Worm (Caenorhabditis elegans) whole organism, L1 larva: ENCODE data around the gene egl-4.

Experiments
- C16A3.4 ChIP-seq: fragments of 150-350 bp; optimal IDR thresholded peaks from 2 replicates; lab custom pipeline; 2014; ENCODE audit warnings: missing biosample characterization, missing genetic modification characterization
- C34B4.2 ChIP-seq: sonication (generic microtip); optimal IDR thresholded peaks from 2 replicates; lab custom pipeline; 2017; ENCODE audit warnings: mild to moderate bottlenecking, missing genetic modification characterization, missing compliant biosample characterization
- F16B12.6 ChIP-seq: fragments of 150-350 bp; optimal IDR thresholded peaks from 2 replicates; lab custom pipeline; 2014; ENCODE audit warnings: missing biosample characterization, missing genetic modification characterization
- aha-1 ChIP-seq: fragments of 150-350 bp; optimal IDR thresholded peaks from 2 replicates; lab custom pipeline; 2014; ENCODE audit warnings: missing biosample characterization, missing genetic modification characterization
- aly-2 ChIP-seq: fragments of 150-350 bp; optimal IDR thresholded peaks from 2 replicates; lab custom pipeline; 2014; ENCODE audit warnings: missing biosample characterization, missing genetic modification characterization
- blmp-1 ChIP-seq: fragments of 150-350 bp; optimal IDR thresholded peaks from 2 replicates; lab custom pipeline; 2014; ENCODE audit warnings: missing biosample characterization, missing genetic modification characterization
- ceh-8 ChIP-seq: fragments of 200-800 bp; sonication (Bioruptor generic); optimal IDR thresholded peaks from 2 replicates; lab custom pipeline; 2018; ENCODE audit warnings: mild to moderate bottlenecking, missing genetic modification characterization, moderate library complexity, missing compliant biosample characterization
- ceh-88 ChIP-seq: fragments of 200-800 bp; sonication (Bioruptor generic); IDR thresholded peaks from 2 replicates; pipeline ENCODE4 v1.3.6; 2022; ENCODE audit warnings: missing genetic modification characterization, missing compliant biosample characterization
- dsc-1 ChIP-seq: sonication (generic microtip); optimal IDR thresholded peaks from 2 replicates; lab custom pipeline; 2016; ENCODE audit warnings: mild to moderate bottlenecking, missing genetic modification characterization, missing compliant biosample characterization
- efl-1 ChIP-seq, 4 experiments: fragments of 150-350 bp; optimal IDR thresholded peaks in 3 of 4; peaks in 1 of 4; 1 replicate in 1 of 4; 2 replicates in 3 of 4; lab custom pipeline; 2014; ENCODE audit warnings: missing biosample characterization in 2 of 4, missing genetic modification characterization in 2 of 4, missing genetic modification reagents in 2 of 4
- efl-3 ChIP-seq: fragments of 200-800 bp; sonication (Bioruptor generic); optimal IDR thresholded peaks from 2 replicates; lab custom pipeline; 2018; ENCODE audit warnings: mild to moderate bottlenecking, missing genetic modification characterization, missing compliant biosample characterization
- egl-13 ChIP-seq: sonication (generic microtip); optimal IDR thresholded peaks from 2 replicates; lab custom pipeline; 2016; ENCODE audit warnings: missing genotype, missing genetic modification reagents, missing genetic modification characterization, missing compliant biosample characterization
- elt-2 ChIP-seq: sonication (generic microtip); optimal IDR thresholded peaks from 2 replicates; lab custom pipeline; 2016; ENCODE audit warnings: missing genetic modification characterization, mild to moderate bottlenecking, inconsistent platforms, missing compliant biosample characterization, missing genetic modification reagents
- elt-3 ChIP-seq, 6 experiments: fragments of 150-350 bp in 1 of 6; sonication (generic microtip); optimal IDR thresholded peaks; 2 replicates each; lab custom pipeline; 2017 to 2018; ENCODE audit warnings: missing biosample characterization in 6 of 6, missing genetic modification characterization in 6 of 6, inconsistent platforms in 1 of 6
- fkh-10 ChIP-seq: sonication (generic microtip); optimal IDR thresholded peaks from 2 replicates; lab custom pipeline; 2017; ENCODE audit warnings: missing biosample characterization, missing genetic modification reagents, missing genetic modification characterization
- grh-1 ChIP-seq: fragments of 200-800 bp; sonication (Bioruptor generic); IDR thresholded peaks from 2 replicates; pipeline ENCODE4 v1.3.6; 2022; ENCODE audit warnings: missing genetic modification reagents, missing genetic modification characterization, missing compliant biosample characterization
- jun-1 ChIP-seq: fragments of 150-350 bp; optimal IDR thresholded peaks from 2 replicates; lab custom pipeline; 2014; ENCODE audit warnings: missing biosample characterization, missing genetic modification reagents, missing genetic modification characterization
- lin-13 ChIP-seq: fragments of 150-350 bp; optimal IDR thresholded peaks from 2 replicates; lab custom pipeline; 2014; ENCODE audit warnings: missing biosample characterization, missing genetic modification reagents, missing genetic modification characterization
- lin-14 ChIP-seq: fragments of 200-800 bp; sonication (Bioruptor generic); optimal IDR thresholded peaks from 2 replicates; lab custom pipeline; 2018; ENCODE audit warnings: mild to moderate bottlenecking, missing genetic modification characterization, moderate library complexity, missing compliant biosample characterization
- lin-35 ChIP-seq, 2 experiments: fragments of 150-350 bp; optimal IDR thresholded peaks; 2 replicates each; lab custom pipeline; 2014; ENCODE audit warnings: missing biosample characterization in 2 of 2, missing genetic modification characterization in 2 of 2, missing genetic modification reagents in 2 of 2
- lin-39 ChIP-seq: fragments of 150-350 bp; optimal IDR thresholded peaks from 2 replicates; lab custom pipeline; 2014; ENCODE audit warnings: missing biosample characterization, missing genetic modification reagents, missing genetic modification characterization
- lir-3 ChIP-seq: sonication (generic microtip); optimal IDR thresholded peaks from 2 replicates; lab custom pipeline; 2016; ENCODE audit warnings: mild to moderate bottlenecking, missing genetic modification characterization, moderate library complexity, missing compliant biosample characterization; ENCODE audit not compliant: poor library complexity
- mab-9 ChIP-seq: fragments of 200-800 bp; sonication (Bioruptor generic); IDR thresholded peaks from 2 replicates; pipeline ENCODE4 v1.3.6; 2022; ENCODE audit warnings: missing genetic modification reagents, missing genetic modification characterization, missing compliant biosample characterization
- mdl-1 ChIP-seq, 2 experiments: fragments of 150-350 bp; optimal IDR thresholded peaks; 2 replicates each; lab custom pipeline; 2014 to 2017; ENCODE audit warnings: missing biosample characterization in 2 of 2, missing genetic modification characterization in 2 of 2, inconsistent platforms in 1 of 2
- mef-2 ChIP-seq: fragments of 150-350 bp; optimal IDR thresholded peaks from 2 replicates; lab custom pipeline; 2014; ENCODE audit warnings: missing biosample characterization, missing genetic modification characterization
- nhr-11 ChIP-seq: fragments of 150-350 bp; optimal IDR thresholded peaks from 2 replicates; lab custom pipeline; 2014; ENCODE audit warnings: missing biosample characterization, missing genetic modification characterization
- nhr-19 ChIP-seq: fragments of 200-800 bp; sonication (Bioruptor generic); conservative IDR thresholded peaks from 2 replicates; pipeline ENCODE4 v1.3.6; 2022; ENCODE audit warnings: missing genetic modification characterization, missing compliant biosample characterization
- nhr-20 ChIP-seq: sonication (generic microtip); optimal IDR thresholded peaks from 2 replicates; lab custom pipeline; 2016; ENCODE audit warnings: mild to moderate bottlenecking, missing genetic modification characterization, missing compliant biosample characterization
- nhr-71 ChIP-seq: sonication (generic microtip); optimal IDR thresholded peaks from 2 replicates; lab custom pipeline; 2016; ENCODE audit warnings: mild to moderate bottlenecking, missing genetic modification characterization, moderate library complexity, missing compliant biosample characterization
- nhr-77 ChIP-seq: fragments of 150-350 bp; optimal IDR thresholded peaks from 2 replicates; lab custom pipeline; 2014; ENCODE audit warnings: missing biosample characterization, missing genetic modification characterization
- nhr-85 ChIP-seq: sonication (generic microtip); peaks from one replicate; lab custom pipeline; 2016; ENCODE audit warnings: missing genetic modification characterization, inconsistent platforms, missing compliant biosample characterization
- nhr-90 ChIP-seq: sonication (generic microtip); optimal IDR thresholded peaks from 2 replicates; lab custom pipeline; 2016; ENCODE audit warnings: mild to moderate bottlenecking, missing genetic modification characterization, missing compliant biosample characterization; ENCODE audit not compliant: poor library complexity
- pag-3 ChIP-seq: sonication (generic microtip); optimal IDR thresholded peaks from 2 replicates; lab custom pipeline; 2017; ENCODE audit warnings: missing genetic modification characterization, mild to moderate bottlenecking, missing compliant biosample characterization, antibody characterized with exemption, borderline replicate concordance; ENCODE audit not compliant: insufficient read depth
- pax-3 ChIP-seq: fragments of 200-800 bp; sonication (Bioruptor generic); optimal IDR thresholded peaks from 2 replicates; lab custom pipeline; 2018; ENCODE audit warnings: mild to moderate bottlenecking, missing genetic modification characterization, moderate library complexity, missing compliant biosample characterization
- rnt-1 ChIP-seq: sonication (generic microtip); optimal IDR thresholded peaks from 2 replicates; lab custom pipeline; 2016; ENCODE audit warnings: mild to moderate bottlenecking, missing genetic modification characterization, moderate library complexity, missing compliant biosample characterization
- skn-1 ChIP-seq: fragments of 150-350 bp; optimal IDR thresholded peaks from 2 replicates; lab custom pipeline; 2014; ENCODE audit warnings: missing biosample characterization, missing genetic modification characterization
- snpc-4 ChIP-seq: fragments of 150-350 bp; optimal IDR thresholded peaks from 2 replicates; lab custom pipeline; 2014; ENCODE audit warnings: missing biosample characterization, missing genetic modification characterization
- sup-37 ChIP-seq: fragments of 200-800 bp; sonication (Bioruptor generic); optimal IDR thresholded peaks from 2 replicates; lab custom pipeline; 2018; ENCODE audit warnings: mild to moderate bottlenecking, missing genetic modification characterization, missing compliant biosample characterization
- tbx-2 ChIP-seq: sonication (generic microtip); optimal IDR thresholded peaks from 2 replicates; lab custom pipeline; 2016; ENCODE audit warnings: missing genetic modification characterization, missing compliant biosample characterization
- unc-130 ChIP-seq: fragments of 150-350 bp; optimal IDR thresholded peaks from 2 replicates; lab custom pipeline; 2017; ENCODE audit warnings: missing biosample characterization, missing genetic modification characterization, inconsistent platforms
- unc-30 ChIP-seq: sonication (generic microtip); optimal IDR thresholded peaks from 2 replicates; lab custom pipeline; 2017; ENCODE audit warnings: missing biosample characterization, missing genetic modification characterization
- unc-86 ChIP-seq: sonication (generic microtip); optimal IDR thresholded peaks from 2 replicates; lab custom pipeline; 2016; ENCODE audit warnings: missing genetic modification characterization, missing compliant biosample characterization
- unc-98 ChIP-seq: fragments of 200-800 bp; sonication (Bioruptor generic); IDR thresholded peaks from 2 replicates; pipeline ENCODE4 v1.3.6; 2022; ENCODE audit warnings: missing genetic modification characterization, missing compliant biosample characterization
- xbp-1 ChIP-seq: sonication (generic microtip); optimal IDR thresholded peaks from 2 replicates; lab custom pipeline; 2016; ENCODE audit warnings: missing genetic modification characterization, missing compliant biosample characterization

egl-4 gene

DNA sequence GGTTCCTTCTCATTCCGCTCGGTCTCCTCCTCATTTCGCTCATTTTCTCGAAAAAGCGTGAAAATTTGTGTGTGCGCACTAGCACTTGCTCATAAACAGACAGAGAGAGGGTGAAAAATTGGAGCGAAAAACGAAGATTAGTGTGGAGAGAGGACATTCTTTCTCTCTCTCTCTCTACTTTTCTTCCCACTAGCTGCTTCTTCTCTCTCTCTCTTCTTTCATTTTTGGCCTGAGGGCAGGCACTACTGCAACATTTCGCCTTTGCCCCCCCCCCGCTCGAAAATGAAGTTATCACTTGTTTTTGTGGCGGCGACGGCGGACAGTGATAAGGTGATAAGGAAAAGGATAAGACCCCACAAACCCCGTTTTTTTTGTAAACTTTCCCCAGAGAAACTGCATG lies 2.8 kb upstream of the egl-4 start (continued):
- TF ChIP-seq blmp-1 (tag; lab: Kevin White, UChicago) (peak; percentile 72), mef-2 (tag; lab: Kevin White, UChicago) (no peak), lin-35 (GFP tag; optimal IDR thresholded peaks at IDR 0.05; lab: Kevin White, UChicago) (peak in 1 of 2 experiments; percentile 15)

DNA sequence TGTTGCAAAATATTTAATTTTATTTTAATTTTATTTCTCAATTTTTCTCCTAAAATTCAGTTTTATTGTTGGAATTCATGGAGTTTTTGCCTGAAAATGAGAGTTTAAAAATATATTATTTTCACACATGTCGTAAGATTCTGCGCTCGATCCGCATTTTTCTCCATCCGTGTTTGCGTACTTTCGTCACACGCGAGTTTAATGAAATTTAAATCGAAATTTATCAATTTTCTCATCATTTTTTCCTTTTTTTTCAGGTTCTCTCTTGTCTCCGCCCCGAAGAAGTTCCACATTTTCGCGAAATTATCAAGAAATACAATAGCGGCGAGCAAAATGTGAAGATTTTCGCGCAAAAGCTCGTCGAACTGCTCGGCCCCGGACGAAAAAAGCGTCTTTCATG lies 1.4 kb upstream of the egl-4 start:
- TF ChIP-seq F16B12.6: peak; percentile 68
- TF ChIP-seq efl-1 (optimal IDR thresholded peaks at IDR 0.05; lab: Kevin White, UChicago): peak in 1 of 2 experiments; percentile 9
- TF ChIP-seq efl-1 (GFP tag; optimal IDR thresholded peaks at IDR 0.05 in 1 of 2; lab: Kevin White, UChicago): no peak
- TF ChIP-seq mdl-1 (tag; optimal IDR thresholded peaks at IDR 0.05; lab: Kevin White, UChicago): no peak

DNA sequence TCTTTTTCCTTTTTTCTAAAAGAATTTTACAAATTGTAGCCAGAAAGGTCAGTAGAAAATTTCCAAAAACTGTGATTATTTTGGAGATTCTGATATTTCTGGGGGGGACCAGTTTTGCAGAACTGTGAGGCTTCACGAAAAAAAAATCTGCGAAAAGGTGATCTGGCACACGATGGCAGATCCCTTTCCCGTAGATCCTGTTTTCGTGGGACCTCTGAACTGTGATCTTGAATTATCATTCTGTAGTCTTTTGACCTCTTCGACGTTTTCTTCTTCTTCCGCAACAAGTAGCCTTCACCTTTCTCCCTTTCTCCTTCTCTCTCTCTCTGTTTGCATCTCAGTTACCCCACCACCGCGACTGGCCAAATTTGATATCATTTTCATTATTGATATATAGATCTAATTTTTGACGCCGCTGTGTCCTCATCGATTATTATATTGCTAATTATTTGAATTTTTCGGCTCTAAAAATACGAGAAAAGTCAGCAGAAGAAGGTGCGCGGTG lies 6.1 kb downstream of the egl-4 start:
- no peak for TF ChIP-seq lin-13
- TF ChIP-seq elt-3 (tag; optimal IDR thresholded peaks at IDR 0.05; lab: Kevin White, UChicago): peak in 2 of 6 experiments; percentile 31 to 41
- TF ChIP-seq rnt-1: peak; percentile 11
- TF ChIP-seq efl-3 (GFP tag; lab: Kevin White, UChicago): no peak
- no peak for TF ChIP-seq nhr-77 (tag; lab: Kevin White, UChicago)
- no peak for TF ChIP-seq nhr-90 (tag; lab: Kevin White, UChicago)
- TF ChIP-seq nhr-85 (tag; lab: Kevin White, UChicago): peak; percentile 63
- TF ChIP-seq lir-3 (tag; lab: Kevin White, UChicago): no peak
- TF ChIP-seq mab-9 (GFP tag; lab: Robert Waterston, UW): no peak
- TF ChIP-seq blmp-1 (tag; lab: Kevin White, UChicago): peak; percentile 94
- TF ChIP-seq nhr-20 (tag; lab: Kevin White, UChicago): peak; percentile 27
- TF ChIP-seq egl-13 (tag; lab: Kevin White, UChicago): no peak
- TF ChIP-seq nhr-19: 0 out of 2 replicates have a peak, but pooled peaks have one; percentile 14
- TF ChIP-seq nhr-71: peak; percentile 7
- TF ChIP-seq unc-30 (tag; lab: Kevin White, UChicago): no peak

DNA sequence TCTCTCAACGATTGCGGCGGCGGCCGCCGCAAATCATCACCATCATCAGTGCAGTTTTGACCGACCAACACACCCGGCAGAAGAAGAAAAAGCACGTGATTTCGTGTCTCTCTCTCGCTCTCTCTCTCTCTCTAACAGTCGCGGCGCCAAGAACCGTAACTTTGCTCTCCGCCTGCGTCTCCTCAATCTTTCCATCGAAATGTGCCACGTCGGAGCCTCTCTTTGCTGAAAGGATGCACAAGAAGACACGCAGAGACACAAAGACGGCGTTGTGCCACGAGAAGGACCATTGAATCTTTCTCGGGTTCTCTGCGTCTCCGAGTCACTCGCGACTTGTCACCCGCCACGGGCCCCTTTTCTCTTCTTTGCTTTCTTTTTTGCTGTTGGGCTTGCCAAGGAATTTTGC lies 10.0 kb downstream of the egl-4 start:
- TF ChIP-seq tbx-2 (tag; lab: Kevin White, UChicago) (peak; percentile 73), mdl-1 (tag; optimal IDR thresholded peaks at IDR 0.05; lab: Kevin White, UChicago) (peak; percentile 16 to 89), C34B4.2 (peak; percentile 10), C16A3.4 (tag; lab: Kevin White, UChicago) (peak; percentile 42), unc-86 (tag; lab: Kevin White, UChicago) (peak; percentile 69), skn-1 (tag; lab: Kevin White, UChicago) (peak; percentile 32), pag-3 (peak; percentile 41), lin-39 (peak; percentile 28), egl-13 (tag; lab: Kevin White, UChicago) (peak; percentile 21), jun-1 (tag; lab: Kevin White, UChicago) (peak; percentile 35), lin-35 (GFP tag; optimal IDR thresholded peaks at IDR 0.05; lab: Kevin White, UChicago) (peak; percentile 39 to 73), fkh-10 (GFP tag; lab: Kevin White, UChicago) (peak; percentile 64), unc-130 (tag; lab: Kevin White, UChicago) (peak; percentile 70), aly-2 (tag; lab: Kevin White, UChicago) (no peak), nhr-90 (tag; lab: Kevin White, UChicago) (peak; percentile 73), ceh-88 (GFP tag; lab: Robert Waterston, UW) (0 out of 2 replicates have a peak, but pooled peaks have one; percentile 7), sup-37 (GFP tag; lab: Kevin White, UChicago) (peak; percentile 11), nhr-20 (tag; lab: Kevin White, UChicago) (peak; percentile 84), lin-14 (GFP tag; lab: Kevin White, UChicago) (peak; percentile 89), elt-2 (tag; lab: Kevin White, UChicago) (peak; percentile 68), nhr-19 (peak; percentile 74), elt-3 (tag; optimal IDR thresholded peaks at IDR 0.05; lab: Kevin White, UChicago) (peak in 2 of 6 experiments; percentile 9 to 45), nhr-11 (tag; lab: Kevin White, UChicago) (no peak), ceh-8 (peak; percentile 3), dsc-1 (no peak), grh-1 (GFP tag; lab: Robert Waterston, UW) (peak; percentile 54), lin-13 (peak; percentile 78), aha-1 (tag; lab: Kevin White, UChicago) (no peak), unc-98 (GFP tag; lab: Robert Waterston, UW) (no peak), pax-3 (tag; lab: Kevin White, UChicago) (peak; percentile 14), efl-3 (GFP tag; lab: Kevin White, UChicago) (no peak), snpc-4 (tag; lab: Kevin White, UChicago) (no peak), nhr-77 (tag; lab: Kevin White, UChicago) (peak; percentile 70), xbp-1 (tag; lab: Kevin White, UChicago) (peak; percentile 47)
